Fruit fly (Drosophila melanogaster) whole organism, embryonic: ENCODE data around the gene CG4133.

ENCODE experiments used
- Asciz ChIP-seq: fragments of 200-800 bp; sonication (Bioruptor generic); optimal IDR thresholded peaks from 2 replicates; lab custom pipeline; 2017; ENCODE audit warnings: missing biosample characterization, mild to moderate bottlenecking, missing genetic modification characterization, missing genetic modification reagents
- CG10959 ChIP-seq: fragments of 200-800 bp; sonication (Bioruptor generic); IDR thresholded peaks from 2 replicates; pipeline ENCODE4 v1.3.6; 2022; ENCODE audit warnings: missing biosample characterization, missing genetic modification characterization
- CG14050 ChIP-seq: fragments of 200-800 bp; sonication (Bioruptor generic); IDR thresholded peaks from 3 replicates; pipeline ENCODE4 v1.3.6; 2022; ENCODE audit warnings: missing biosample characterization, missing genetic modification characterization
- CG1602 ChIP-seq: fragments of 200-800 bp; sonication (Bioruptor generic); optimal IDR thresholded peaks from 3 replicates; lab custom pipeline; 2016; ENCODE audit warnings: missing biosample characterization, missing genetic modification characterization
- CG16779 ChIP-seq: fragments of 200-800 bp; sonication (Bioruptor generic); IDR thresholded peaks from 2 replicates; pipeline ENCODE4 v1.3.6; 2022; ENCODE audit warnings: missing biosample characterization, missing genetic modification characterization
- CG17912 ChIP-seq: fragments of 200-800 bp; sonication (Bioruptor generic); optimal IDR thresholded peaks from 2 replicates; lab custom pipeline; 2018; ENCODE audit warnings: missing biosample characterization, mild to moderate bottlenecking, missing genetic modification characterization
- CG18011 ChIP-seq: fragments of 200-800 bp; sonication (Bioruptor generic); optimal IDR thresholded peaks from 2 replicates; lab custom pipeline; 2017; ENCODE audit warnings: missing biosample characterization, missing genetic modification characterization, mild to moderate bottlenecking, moderate library complexity, missing genotype
- CG1832 ChIP-seq: fragments of 200-800 bp; sonication (Bioruptor generic); optimal IDR thresholded peaks from 2 replicates; lab custom pipeline; 2017; ENCODE audit warnings: missing biosample characterization, mild to moderate bottlenecking, missing genetic modification characterization, inconsistent platforms
- CG2116 ChIP-seq: fragments of 200-800 bp; sonication (Bioruptor generic); optimal IDR thresholded peaks from 3 replicates; lab custom pipeline; 2018; ENCODE audit warnings: missing biosample characterization, mild to moderate bottlenecking, missing genetic modification characterization
- CG2120 ChIP-seq: fragments of 200-800 bp; sonication (Bioruptor generic); optimal IDR thresholded peaks from 3 replicates; lab custom pipeline; 2016; ENCODE audit warnings: missing biosample characterization, missing genetic modification characterization
- CG2199 ChIP-seq: fragments of 200-800 bp; sonication (Bioruptor generic); IDR thresholded peaks from 3 replicates; pipeline ENCODE4 v1.3.6; 2022; ENCODE audit warnings: missing biosample characterization, missing genetic modification characterization
- CG32767 ChIP-seq: fragments of 200-800 bp; sonication (Bioruptor generic); IDR thresholded peaks from 2 replicates; pipeline ENCODE4 v1.3.6; 2022; ENCODE audit warnings: missing biosample characterization, missing genetic modification characterization
- CG3726 ChIP-seq: fragments of 200-800 bp; sonication (Bioruptor generic); IDR thresholded peaks from 3 replicates; pipeline ENCODE4, ENCODE4 v1.3.6; 2022; ENCODE audit warnings: missing biosample characterization, missing genetic modification characterization
- CG43689 ChIP-seq: fragments of 200-800 bp; sonication (Bioruptor generic); IDR thresholded peaks from 2 replicates; pipeline ENCODE4 v1.3.6; 2022; ENCODE audit warnings: missing biosample characterization, missing genetic modification characterization
- CG7745 ChIP-seq: fragments of 200-800 bp; sonication (Bioruptor generic); optimal IDR thresholded peaks from 2 replicates; lab custom pipeline; 2018; ENCODE audit warnings: missing biosample characterization, mild to moderate bottlenecking, missing genetic modification characterization, moderate library complexity
- CoRest ChIP-seq: fragments of 200-800 bp; sonication (Bioruptor generic); optimal IDR thresholded peaks from 3 replicates; lab custom pipeline; 2018; ENCODE audit warnings: missing biosample characterization, mild to moderate bottlenecking, missing genetic modification characterization, moderate library complexity
- D ChIP-seq, 2 experiments: fragments of 200-800 bp in 1 of 2; fragments of >200 bp in 1 of 2; sonication (Bioruptor generic) in 1 of 2; optimal IDR thresholded peaks; 2 replicates in 1 of 2; 3 replicates in 1 of 2; lab custom pipeline; 2017; ENCODE audit warnings: mild to moderate bottlenecking in 1 of 2, missing biosample characterization in 1 of 2, missing genetic modification characterization in 1 of 2, missing genetic modification reagents in 1 of 2
- Dfd ChIP-seq, 2 experiments: fragments of >200 bp; optimal IDR thresholded peaks; 2 replicates each; lab custom pipeline; 2017; ENCODE audit warnings: missing biosample characterization in 2 of 2, missing genetic modification characterization in 2 of 2
- E2f2 ChIP-seq: fragments of 200-800 bp; sonication (Bioruptor generic); IDR thresholded peaks from 2 replicates; pipeline ENCODE4 v1.3.6; 2022; ENCODE audit warnings: missing biosample characterization, missing genetic modification characterization
- GATAe ChIP-seq: fragments of 200-800 bp; sonication (Bioruptor generic); conservative IDR thresholded peaks from 2 replicates; pipeline ENCODE4 v1.3.6; 2022; ENCODE audit warnings: missing biosample characterization, missing genetic modification characterization
- HLH54F ChIP-seq: fragments of 200-800 bp; sonication (Bioruptor generic); optimal IDR thresholded peaks from 3 replicates; lab custom pipeline; 2016; ENCODE audit warnings: missing biosample characterization, missing genetic modification characterization
- HLHmδ ChIP-seq: fragments of 200-800 bp; sonication (Bioruptor generic); optimal IDR thresholded peaks from 2 replicates; lab custom pipeline; 2018; ENCODE audit warnings: missing biosample characterization, mild to moderate bottlenecking, missing genetic modification characterization, moderate library complexity
- Hr39 ChIP-seq: fragments of >200 bp; optimal IDR thresholded peaks from 2 replicates; lab custom pipeline; 2017
- Med ChIP-seq: fragments of 200-800 bp; sonication (Bioruptor generic); peaks from one replicate; lab custom pipeline; 2016; ENCODE audit warnings: missing biosample characterization, missing genetic modification characterization, mild to moderate bottlenecking, inconsistent platforms, moderate library complexity
- Mes4 ChIP-seq: fragments of 200-800 bp; sonication (Bioruptor generic); optimal IDR thresholded peaks from 2 replicates; lab custom pipeline; 2016; ENCODE audit warnings: missing biosample characterization, missing genetic modification characterization
- Ptx1 ChIP-seq: fragments of 200-800 bp; sonication (Bioruptor generic); IDR thresholded peaks from 2 replicates; pipeline ENCODE4 v1.3.6; 2022; ENCODE audit warnings: missing biosample characterization, missing genetic modification characterization
- btn ChIP-seq: fragments of 200-800 bp; sonication (Bioruptor generic); optimal IDR thresholded peaks from 2 replicates; lab custom pipeline; 2016; ENCODE audit warnings: missing biosample characterization, missing genetic modification characterization
- corto ChIP-seq: fragments of 200-800 bp; sonication (Bioruptor generic); optimal IDR thresholded peaks from 2 replicates; lab custom pipeline; 2016; ENCODE audit warnings: missing biosample characterization, mild to moderate bottlenecking, missing genetic modification characterization, moderate library complexity
- crp ChIP-seq, 2 experiments: fragments of 200-800 bp; sonication (Bioruptor generic); optimal IDR thresholded peaks; 2 replicates in 1 of 2; 3 replicates in 1 of 2; lab custom pipeline; 2017; ENCODE audit warnings: missing biosample characterization in 2 of 2, missing genetic modification characterization in 2 of 2, mild to moderate bottlenecking in 1 of 2, moderate library complexity in 1 of 2
- cwo ChIP-seq: fragments of 200-800 bp; sonication (Bioruptor generic); optimal IDR thresholded peaks from 3 replicates; lab custom pipeline; 2017; ENCODE audit warnings: missing biosample characterization, missing genetic modification characterization, mild to moderate bottlenecking, moderate library complexity, missing genetic modification reagents
- da ChIP-seq: fragments of 200-800 bp; sonication (Bioruptor generic); optimal IDR thresholded peaks from 2 replicates; lab custom pipeline; 2016; ENCODE audit warnings: missing biosample characterization, missing genetic modification characterization
- dpn ChIP-seq, 2 experiments: fragments of 200-800 bp; sonication (Bioruptor generic); optimal IDR thresholded peaks; 3 replicates each; lab custom pipeline; 2016; ENCODE audit warnings: missing biosample characterization in 2 of 2, missing genetic modification characterization in 2 of 2
- fd102C ChIP-seq: fragments of 200-800 bp; sonication (Bioruptor generic); optimal IDR thresholded peaks from 2 replicates; lab custom pipeline; 2018; ENCODE audit warnings: missing biosample characterization, mild to moderate bottlenecking, missing genetic modification characterization, moderate library complexity
- her ChIP-seq: fragments of 200-800 bp; sonication (Bioruptor generic); optimal IDR thresholded peaks from 2 replicates; lab custom pipeline; 2016; ENCODE audit warnings: missing biosample characterization, missing genetic modification characterization
- jing ChIP-seq: fragments of 200-800 bp; sonication (Bioruptor generic); optimal IDR thresholded peaks from 2 replicates; lab custom pipeline; 2018; ENCODE audit warnings: missing biosample characterization, mild to moderate bottlenecking, missing genetic modification characterization
- kay ChIP-seq: fragments of 200-800 bp; sonication (Bioruptor generic); optimal IDR thresholded peaks from 2 replicates; lab custom pipeline; 2016; ENCODE audit warnings: missing biosample characterization, missing genetic modification characterization
- lilli ChIP-seq: fragments of 200-800 bp; sonication (Bioruptor generic); optimal IDR thresholded peaks from 3 replicates; lab custom pipeline; 2016; ENCODE audit warnings: missing biosample characterization, missing genetic modification characterization
- nmo ChIP-seq: fragments of 200-800 bp; sonication (Bioruptor generic); optimal IDR thresholded peaks from 2 replicates; lab custom pipeline; 2018; ENCODE audit warnings: missing biosample characterization, mild to moderate bottlenecking, missing genetic modification characterization, moderate library complexity
- nom ChIP-seq: fragments of 200-800 bp; sonication (Bioruptor generic); optimal IDR thresholded peaks from 2 replicates; lab custom pipeline; 2017; ENCODE audit warnings: missing biosample characterization, missing genetic modification characterization, mild to moderate bottlenecking, moderate library complexity, missing genetic modification reagents
- otp ChIP-seq: fragments of 200-800 bp; sonication (Bioruptor generic); IDR thresholded peaks from 3 replicates; pipeline ENCODE4, ENCODE4 v1.3.6; 2022; ENCODE audit warnings: missing biosample characterization, missing genetic modification characterization
- peb ChIP-seq: fragments of 200-800 bp; sonication (Bioruptor generic); IDR thresholded peaks from 2 replicates; pipeline ENCODE4 v1.3.6; 2022; ENCODE audit warnings: missing biosample characterization, missing genetic modification characterization
- phol ChIP-seq: fragments of 200-800 bp; sonication (Bioruptor generic); optimal IDR thresholded peaks from 3 replicates; lab custom pipeline; 2018; ENCODE audit warnings: missing biosample characterization, mild to moderate bottlenecking, missing genetic modification characterization, moderate library complexity
- row ChIP-seq: fragments of 200-800 bp; sonication (Bioruptor generic); IDR thresholded peaks from 3 replicates; pipeline ENCODE4 v1.3.6; 2022; ENCODE audit warnings: missing biosample characterization, missing genetic modification characterization
- schlank ChIP-seq: fragments of 200-800 bp; sonication (Bioruptor generic); optimal IDR thresholded peaks from 2 replicates; lab custom pipeline; 2018; ENCODE audit warnings: missing biosample characterization, mild to moderate bottlenecking, missing genetic modification characterization
- seq ChIP-seq: fragments of 200-800 bp; sonication (Bioruptor generic); IDR thresholded peaks from 2 replicates; pipeline ENCODE4 v1.3.6; 2022; ENCODE audit warnings: missing biosample characterization, missing genetic modification characterization
- slbo ChIP-seq: fragments of 200-800 bp; sonication (Bioruptor generic); IDR thresholded peaks from 2 replicates; pipeline ENCODE4 v1.3.6; 2022; ENCODE audit warnings: missing biosample characterization, missing genetic modification characterization
- slp2 ChIP-seq: fragments of 200-800 bp; sonication (Bioruptor generic); optimal IDR thresholded peaks from 2 replicates; lab custom pipeline; 2016; ENCODE audit warnings: missing biosample characterization, missing genetic modification characterization
- sob ChIP-seq: fragments of 200-800 bp; sonication (Bioruptor generic); IDR thresholded peaks from 2 replicates; pipeline ENCODE4 v1.3.6; 2022; ENCODE audit warnings: missing biosample characterization, missing genetic modification characterization
- toy ChIP-seq: fragments of 200-800 bp; sonication (Bioruptor generic); IDR thresholded peaks from 2 replicates; pipeline ENCODE4 v1.3.6; 2022; ENCODE audit warnings: missing biosample characterization, missing genetic modification characterization
- z ChIP-seq: fragments of 200-800 bp; sonication (Bioruptor generic); IDR thresholded peaks from 3 replicates; pipeline ENCODE4 v1.3.6; 2022; ENCODE audit warnings: missing biosample characterization, missing genetic modification characterization

CG4133 gene

DNA sequence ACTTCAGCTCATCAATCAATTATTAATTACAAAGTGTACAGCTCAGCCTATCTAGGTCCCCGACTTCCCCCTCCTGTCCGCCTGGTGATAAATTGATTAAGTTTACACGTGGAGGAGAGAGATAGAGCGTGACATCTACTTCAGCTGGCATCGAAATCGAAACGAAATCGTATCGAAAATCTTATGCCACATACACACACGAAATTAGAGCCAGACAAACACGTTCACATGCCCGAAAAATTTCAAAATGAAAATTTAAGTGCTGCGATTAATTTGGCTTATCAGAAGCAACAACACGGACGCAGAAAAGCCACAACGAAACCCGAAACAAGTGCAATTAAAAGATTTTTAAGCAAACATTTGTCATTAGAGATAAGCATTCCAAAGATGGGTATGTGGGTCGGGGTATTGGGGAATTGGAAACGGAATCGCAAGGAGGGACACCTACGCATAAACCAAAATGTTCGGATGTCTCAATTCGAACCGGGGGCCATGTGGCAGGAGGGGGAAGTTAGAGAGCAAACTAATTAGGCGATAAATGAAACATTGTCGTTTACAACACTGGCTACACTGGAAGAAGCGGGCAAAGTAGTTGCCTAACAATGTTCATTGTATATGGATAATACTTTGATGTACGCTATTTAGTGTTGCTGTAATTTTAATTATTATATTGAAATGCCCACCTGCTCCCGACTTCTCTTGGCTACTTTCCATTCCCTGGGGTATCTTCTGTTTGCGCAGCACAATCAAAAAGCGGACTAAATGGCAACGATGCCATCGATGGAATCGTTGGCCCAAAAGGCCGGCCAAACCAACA, 42.5 kb downstream of the CG4133 start (continued):
- TF ChIP-seq sob (GFP tag; lab: Robert Waterston, UW) (no peak), slp2 (GFP tag; lab: Kevin White, UChicago) (no peak), da (GFP tag; lab: Kevin White, UChicago) (no peak), cwo (GFP tag; lab: Kevin White, UChicago) (peak; percentile 57), Asciz (GFP tag; lab: Kevin White, UChicago) (no peak), kay (GFP tag; lab: Kevin White, UChicago) (no peak), Hr39 (lab: Kevin White, UChicago) (no peak), Med (GFP tag; lab: Kevin White, UChicago) (peak; percentile 64), CG1832 (no peak), z (GFP tag; lab: Robert Waterston, UW) (no peak), CG2120 (peak; percentile 30), crp (GFP tag; optimal IDR thresholded peaks at IDR 0.05; lab: Kevin White, UChicago) (no peak), CG10959 (GFP tag; lab: Robert Waterston, UW) (no peak), nmo (GFP tag; lab: Kevin White, UChicago) (peak; percentile 8), toy (no peak), her (GFP tag; lab: Kevin White, UChicago) (no peak), CG32767 (no peak), Dfd (GFP tag; optimal IDR thresholded peaks at IDR 0.05; lab: Kevin White, UChicago) (no peak), CG17912 (GFP tag; lab: Kevin White, UChicago) (no peak), Mes4 (GFP tag; lab: Kevin White, UChicago) (no peak), HLH54F (GFP tag; lab: Kevin White, UChicago) (no peak), CG16779 (GFP tag; lab: Robert Waterston, UW) (no peak), CG3726 (GFP tag; lab: Robert Waterston, UW) (no peak), btn (GFP tag; lab: Kevin White, UChicago) (no peak), GATAe (no peak), phol (tag; lab: Kevin White, UChicago) (no peak), Ptx1 (no peak), slbo (GFP tag; lab: Robert Waterston, UW) (peak; percentile 37), E2f2 (GFP tag; lab: Robert Waterston, UW) (no peak), CoRest (tag; lab: Kevin White, UChicago) (peak; percentile 9), otp (GFP tag; lab: Robert Waterston, UW) (no peak), dpn (GFP tag; optimal IDR thresholded peaks at IDR 0.05; lab: Kevin White, UChicago) (peak in 1 of 2 experiments; percentile 9), D (optimal IDR thresholded peaks at IDR 0.05; lab: Kevin White, UChicago) (no peak), D (GFP tag; optimal IDR thresholded peaks at IDR 0.05; lab: Kevin White, UChicago) (no peak), CG2199 (GFP tag; lab: Robert Waterston, UW) (no peak), CG18011 (GFP tag; lab: Kevin White, UChicago) (no peak), CG2116 (no peak), schlank (no peak), jing (no peak), lilli (GFP tag; lab: Kevin White, UChicago) (peak; percentile 1), HLHmδ (GFP tag; lab: Kevin White, UChicago) (no peak), peb (GFP tag; lab: Robert Waterston, UW) (no peak), corto (GFP tag; lab: Kevin White, UChicago) (no peak), CG1602 (GFP tag; lab: Kevin White, UChicago) (no peak), CG7745 (peak; percentile 75), CG43689 (no peak), fd102C (GFP tag; lab: Kevin White, UChicago) (no peak), CG14050 (GFP tag; lab: Robert Waterston, UW) (no peak), row (GFP tag; lab: Robert Waterston, UW) (peak; percentile 41; the same call in 1 of the 3 replicates), nom (GFP tag; lab: Kevin White, UChicago) (no peak), seq (GFP tag; lab: Robert Waterston, UW) (no peak)
